Worm (Caenorhabditis elegans): ENCODE results near the gene pigw-1.

The pigw-1 gene

ce11 chrII:2853767-2854166, 30.9 kb downstream of the pigw-1 start:
- TF ChIP-seq jun-1 (tag; optimal IDR thresholded peaks at IDR 0.05) (no peak), nhr-71 (tag; optimal IDR thresholded peaks at IDR 0.05) (no peak), nhr-85 (tag) (peak; percentile 29), hlh-17 (GFP tag; optimal IDR thresholded peaks at IDR 0.05; ENCODE audit: borderline replicate concordance) (no peak), blmp-1 (tag; optimal IDR thresholded peaks at IDR 0.05) (peak; percentile 50), grh-1 (GFP tag; IDR thresholded peaks at IDR 0.05) (no peak)

ce11 chrII:2852493-2852892, 32.2 kb downstream of the pigw-1 start, which contains the start of gene ptc-3:
TSS of gene ptc-3 (minus strand) at chrII:2852593.
- no peak for TF ChIP-seq efl-3 (GFP tag; optimal IDR thresholded peaks at IDR 0.05)
- no peak for TF ChIP-seq lin-15B (tag; optimal IDR thresholded peaks at IDR 0.05)
- TF ChIP-seq fkh-4 (tag; optimal IDR thresholded peaks at IDR 0.05; ENCODE audit: borderline replicate concordance), result no peak
- no peak for TF ChIP-seq ceh-63 (GFP tag; optimal IDR thresholded peaks at IDR 0.05)
- no peak for TF ChIP-seq grh-1 (GFP tag; IDR thresholded peaks at IDR 0.05)
- no peak for TF ChIP-seq mdl-1 (tag; optimal IDR thresholded peaks at IDR 0.05)
- no peak for TF ChIP-seq fos-1 (tag; optimal IDR thresholded peaks at IDR 0.05)
- TF ChIP-seq nhr-12 (tag; optimal IDR thresholded peaks at IDR 0.05), result no peak
- TF ChIP-seq lsy-2 (tag; optimal IDR thresholded peaks at IDR 0.05), result no peak
- no peak for TF ChIP-seq nhr-85 (tag)
- no peak for TF ChIP-seq zag-1 (tag; optimal IDR thresholded peaks at IDR 0.05)
- no peak for TF ChIP-seq elt-2 (tag; optimal IDR thresholded peaks at IDR 0.05)

ce11 chrII:2846552-2846951, 38.2 kb downstream of the pigw-1 start:
- no peak for TF ChIP-seq tlp-1 (tag; optimal IDR thresholded peaks at IDR 0.05)

- TF ChIP-seq tlp-1 (tag; optimal IDR thresholded peaks at IDR 0.05), result no peak
- TF ChIP-seq nhr-77 (tag; optimal IDR thresholded peaks at IDR 0.05), result no peak
- no peak for TF ChIP-seq unc-130 (tag; optimal IDR thresholded peaks at IDR 0.05)
Measured at ce11 chrII:2845674-2846073, 39.0 kb downstream of the pigw-1 start.

- TF ChIP-seq hlh-4 (tag; optimal IDR thresholded peaks at IDR 0.05) (no peak), sptf-1 (tag; optimal IDR thresholded peaks at IDR 0.05) (no peak), elt-3 (tag; optimal IDR thresholded peaks at IDR 0.05) (no peak), ceh-90 (tag; optimal IDR thresholded peaks at IDR 0.05) (no peak), unc-62 (GFP tag; optimal IDR thresholded peaks at IDR 0.05) (no peak), egl-27 (tag; optimal IDR thresholded peaks at IDR 0.05) (no peak), nhr-71 (tag; optimal IDR thresholded peaks at IDR 0.05) (no peak), tbx-2 (tag; optimal IDR thresholded peaks at IDR 0.05) (no peak), blmp-1 (tag; optimal IDR thresholded peaks at IDR 0.05) (no peak), elt-2 (tag; optimal IDR thresholded peaks at IDR 0.05) (no peak), pqm-1 (tag; optimal IDR thresholded peaks at IDR 0.05) (no peak), dpl-1 (GFP tag; optimal IDR thresholded peaks at IDR 0.05) (no peak), Y116A8C.19 (tag; optimal IDR thresholded peaks at IDR 0.05; ENCODE audit: borderline replicate concordance) (no peak), nhr-237 (tag; optimal IDR thresholded peaks at IDR 0.05) (no peak), unc-98 (GFP tag; IDR thresholded peaks at IDR 0.05) (no peak), nhr-19 (GFP tag; conservative IDR thresholded peaks at IDR 0.05) (no peak), dsc-1 (tag; optimal IDR thresholded peaks at IDR 0.05) (no peak), nhr-77 (tag; optimal IDR thresholded peaks at IDR 0.05) (no peak), vab-15 (tag; optimal IDR thresholded peaks at IDR 0.05) (no peak)
Measured at ce11 chrII:2843088-2843487, 41.6 kb downstream of the pigw-1 start, which contains the start of gene Y110A2AL.7. TSS of gene Y110A2AL.7 (minus strand) at chrII:2843188.

ce11 chrII:2841529-2841928, 43.2 kb downstream of the pigw-1 start, which contains the start of gene Y110A2AL.6:
TSS of gene Y110A2AL.6 (minus strand) at chrII:2841629.
- TF ChIP-seq sup-37 (GFP tag; optimal IDR thresholded peaks at IDR 0.05), result no peak
- TF ChIP-seq tlp-1 (tag; optimal IDR thresholded peaks at IDR 0.05), result no peak
- no peak for TF ChIP-seq nhr-237 (tag; optimal IDR thresholded peaks at IDR 0.05)
- TF ChIP-seq mab-9 (GFP tag; IDR thresholded peaks at IDR 0.05), result no peak
- TF ChIP-seq efl-3 (GFP tag; optimal IDR thresholded peaks at IDR 0.05), result no peak
- TF ChIP-seq tbx-2 (tag; optimal IDR thresholded peaks at IDR 0.05), result no peak
- TF ChIP-seq mef-2 (tag; optimal IDR thresholded peaks at IDR 0.05), result no peak
- no peak for TF ChIP-seq fkh-10 (GFP tag; optimal IDR thresholded peaks at IDR 0.05)
- TF ChIP-seq alr-1 (tag; optimal IDR thresholded peaks at IDR 0.05; ENCODE audit: borderline replicate concordance), result no peak
- no peak for TF ChIP-seq isw-1 (GFP tag; IDR thresholded peaks at IDR 0.05)
- TF ChIP-seq nhr-71 (tag; optimal IDR thresholded peaks at IDR 0.05), result no peak
- TF ChIP-seq hlh-4 (tag; optimal IDR thresholded peaks at IDR 0.05), result no peak
- TF ChIP-seq ceh-90 (tag; optimal IDR thresholded peaks at IDR 0.05), result no peak
- TF ChIP-seq swsn-7 (tag; optimal IDR thresholded peaks at IDR 0.05), result no peak
- TF ChIP-seq pag-3 (tag; optimal IDR thresholded peaks at IDR 0.05; ENCODE audit: borderline replicate concordance, insufficient read depth), result no peak

All from whole organism, L1 larva.